Worm (Caenorhabditis elegans) whole organism, late embryonic: ENCODE results near the gene K05F6.8.

ENCODE experiments used
- F13H6.1 ChIP-seq: sonication (generic microtip); optimal IDR thresholded peaks from 2 replicates; lab custom pipeline; 2016; ENCODE audit warnings: missing genetic modification characterization, missing compliant biosample characterization
- Y22D7AL.16 ChIP-seq: sonication (generic microtip); optimal IDR thresholded peaks from 2 replicates; lab custom pipeline; 2016; ENCODE audit warnings: missing genetic modification characterization, missing compliant biosample characterization
- ama-1 ChIP-seq: fragments of 150-350 bp; optimal IDR thresholded peaks from 2 replicates; lab custom pipeline; 2014
- ceh-24 ChIP-seq: sonication (generic microtip); optimal IDR thresholded peaks from 2 replicates; lab custom pipeline; 2016; ENCODE audit warnings: mild to moderate bottlenecking, missing genetic modification characterization, missing compliant biosample characterization
- ceh-31 ChIP-seq: sonication (generic microtip); optimal IDR thresholded peaks from 2 replicates; lab custom pipeline; 2016; ENCODE audit warnings: missing genetic modification characterization, missing compliant biosample characterization
- ceh-34 ChIP-seq: sonication (generic microtip); optimal IDR thresholded peaks from 2 replicates; lab custom pipeline; 2016; ENCODE audit warnings: mild to moderate bottlenecking, missing genetic modification characterization, missing compliant biosample characterization
- fkh-6 ChIP-seq: sonication (generic microtip); optimal IDR thresholded peaks from 2 replicates; lab custom pipeline; 2016; ENCODE audit warnings: missing genetic modification characterization, missing compliant biosample characterization
- hlh-15 ChIP-seq: sonication (generic microtip); optimal IDR thresholded peaks from 2 replicates; lab custom pipeline; 2016; ENCODE audit warnings: missing genetic modification characterization, missing compliant biosample characterization
- lin-11 ChIP-seq: fragments of 200-800 bp; sonication (Bioruptor generic); optimal IDR thresholded peaks from 2 replicates; lab custom pipeline; 2018; ENCODE audit warnings: mild to moderate bottlenecking, missing genetic modification characterization, missing compliant biosample characterization
- nhr-11 ChIP-seq: fragments of 150-350 bp; optimal IDR thresholded peaks from 2 replicates; lab custom pipeline; 2014; ENCODE audit warnings: missing biosample characterization, missing genetic modification characterization
- pag-3 ChIP-seq: sonication (generic microtip); optimal IDR thresholded peaks from 2 replicates; lab custom pipeline; 2016; ENCODE audit warnings: missing compliant biosample characterization, missing genetic modification characterization, borderline replicate concordance
- pqm-1 ChIP-seq: sonication (generic microtip); optimal IDR thresholded peaks from 2 replicates; lab custom pipeline; 2016; ENCODE audit warnings: missing genetic modification characterization, missing compliant biosample characterization
- sox-4 ChIP-seq: sonication (generic microtip); optimal IDR thresholded peaks from 2 replicates; lab custom pipeline; 2017; ENCODE audit warnings: mild to moderate bottlenecking, missing genetic modification characterization, inconsistent platforms, missing compliant biosample characterization

DNA sequence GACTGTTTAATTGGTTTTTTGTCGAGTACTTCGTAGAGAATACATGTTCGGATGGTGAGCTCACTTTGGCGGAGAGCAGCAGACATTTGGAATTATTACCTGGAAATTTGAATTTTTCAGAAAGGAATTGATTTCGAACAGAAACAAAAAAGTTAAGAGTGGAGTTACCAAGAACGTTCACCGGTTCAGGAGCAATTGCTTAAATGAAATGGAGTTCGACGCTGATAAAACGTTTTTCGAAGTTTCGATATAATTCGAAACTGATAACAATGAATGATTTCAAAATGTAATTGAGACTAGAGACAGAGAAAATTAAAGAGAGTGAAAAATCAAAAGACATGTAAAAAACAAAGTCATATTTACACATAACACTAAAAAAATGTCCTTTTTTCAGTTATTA is 43.1 kb upstream of the K05F6.8 start, which contains the start of gene fbxa-163:
- TF ChIP-seq pqm-1 (tag; lab: Kevin White, UChicago) (no peak), lin-11 (tag; lab: Kevin White, UChicago) (no peak), ama-1 (lab: Kevin White, UChicago) (no peak), ceh-31 (tag; lab: Kevin White, UChicago) (no peak), sox-4 (tag; lab: Kevin White, UChicago) (no peak), fkh-6 (no peak), pag-3 (tag; lab: Kevin White, UChicago) (no peak), nhr-11 (tag; lab: Kevin White, UChicago) (no peak), ceh-24 (tag; lab: Kevin White, UChicago) (no peak), hlh-15 (tag; lab: Kevin White, UChicago) (no peak), ceh-34 (tag; lab: Kevin White, UChicago) (no peak), F13H6.1 (tag; lab: Kevin White, UChicago) (no peak), Y22D7AL.16 (tag; lab: Kevin White, UChicago) (no peak)
